Fruit fly (Drosophila melanogaster) whole organism, embryonic: ENCODE data around the gene CG6465.

Experiments
- BtbVII ChIP-seq: fragments of 200-800 bp; sonication (Bioruptor generic); optimal IDR thresholded peaks from 3 replicates; lab custom pipeline; 2017; ENCODE audit warnings: missing biosample characterization, mild to moderate bottlenecking, missing genetic modification characterization
- CG1024 ChIP-seq: fragments of 200-800 bp; sonication (Bioruptor generic); IDR thresholded peaks from 2 replicates; pipeline ENCODE4 v1.3.6; 2022; ENCODE audit warnings: missing biosample characterization, missing genetic modification characterization
- CG10462 ChIP-seq: fragments of 200-800 bp; sonication (Bioruptor generic); optimal IDR thresholded peaks from 2 replicates; lab custom pipeline; 2016; ENCODE audit warnings: missing biosample characterization, missing genetic modification characterization
- CG10979 ChIP-seq: fragments of 200-800 bp; sonication (Bioruptor generic); optimal IDR thresholded peaks from 2 replicates; lab custom pipeline; 2018; ENCODE audit warnings: missing biosample characterization, mild to moderate bottlenecking, missing genetic modification characterization, moderate library complexity
- CG11560 ChIP-seq: fragments of 200-800 bp; sonication (Bioruptor generic); IDR thresholded peaks from 3 replicates; pipeline ENCODE4 v1.3.6; 2022; ENCODE audit warnings: missing biosample characterization, missing genetic modification characterization
- CG12659 ChIP-seq: fragments of 200-800 bp; sonication (Bioruptor generic); optimal IDR thresholded peaks from 3 replicates; lab custom pipeline; 2017; ENCODE audit warnings: mild to moderate bottlenecking, missing biosample characterization, missing genetic modification reagents, missing genetic modification characterization
- CG15601 ChIP-seq: fragments of 200-800 bp; sonication (Bioruptor generic); optimal IDR thresholded peaks from 3 replicates; lab custom pipeline; 2019; ENCODE audit warnings: missing biosample characterization, mild to moderate bottlenecking, missing genetic modification characterization, moderate library complexity
- CG18476 ChIP-seq: fragments of 200-800 bp; sonication (Bioruptor generic); optimal IDR thresholded peaks from 2 replicates; lab custom pipeline; 2016; ENCODE audit warnings: missing biosample characterization, mild to moderate bottlenecking, missing genetic modification characterization
- CG2129 ChIP-seq: fragments of 200-800 bp; sonication (Bioruptor generic); IDR thresholded peaks from 2 replicates; pipeline ENCODE4 v1.3.6; 2022; ENCODE audit warnings: missing biosample characterization, missing genetic modification characterization; ENCODE audit not compliant: partially characterized antibody
- CG2202 ChIP-seq: fragments of 200-800 bp; sonication (Bioruptor generic); optimal IDR thresholded peaks from 2 replicates; lab custom pipeline; 2018; ENCODE audit warnings: missing biosample characterization, mild to moderate bottlenecking, missing genetic modification characterization
- CG2678 ChIP-seq: fragments of 200-800 bp; sonication (Bioruptor generic); optimal IDR thresholded peaks from 3 replicates; lab custom pipeline; 2019; ENCODE audit warnings: missing biosample characterization, mild to moderate bottlenecking, missing genetic modification characterization, moderate library complexity
- CG32532 ChIP-seq: fragments of 200-800 bp; sonication (Bioruptor generic); IDR thresholded peaks from 2 replicates; pipeline ENCODE4 v1.3.6; 2022; ENCODE audit warnings: missing biosample characterization, missing genetic modification characterization
- CG33213 ChIP-seq: fragments of 200-800 bp; sonication (Bioruptor generic); optimal IDR thresholded peaks from 3 replicates; lab custom pipeline; 2016; ENCODE audit warnings: missing biosample characterization, missing genetic modification characterization
- CG6272 ChIP-seq: fragments of 200-800 bp; sonication (Bioruptor generic); IDR thresholded peaks from 2 replicates; pipeline ENCODE4 v1.3.6; 2022; ENCODE audit warnings: missing biosample characterization, missing genetic modification characterization
- CG6683 ChIP-seq: fragments of 200-800 bp; sonication (Bioruptor generic); optimal IDR thresholded peaks from 2 replicates; lab custom pipeline; 2017; ENCODE audit warnings: missing biosample characterization, mild to moderate bottlenecking, missing genetic modification characterization, missing genetic modification reagents
- CG7357 ChIP-seq: fragments of 200-800 bp; sonication (Bioruptor generic); IDR thresholded peaks from 3 replicates; pipeline ENCODE4 v1.3.6; 2022; ENCODE audit warnings: missing biosample characterization, missing genetic modification characterization
- CG7556 ChIP-seq: fragments of 200-800 bp; sonication (Bioruptor generic); optimal IDR thresholded peaks from 2 replicates; lab custom pipeline; 2017; ENCODE audit warnings: missing biosample characterization, mild to moderate bottlenecking, missing genetic modification characterization
- CG9215 ChIP-seq: fragments of 200-800 bp; sonication (Bioruptor generic); IDR thresholded peaks from 2 replicates; pipeline ENCODE4 v1.3.6; 2022; ENCODE audit warnings: missing biosample characterization, missing genetic modification characterization
- CTCF ChIP-seq: fragments of 200-800 bp; sonication (Bioruptor generic); optimal IDR thresholded peaks from 2 replicates; lab custom pipeline; 2017; ENCODE audit warnings: missing biosample characterization, mild to moderate bottlenecking, missing genetic modification characterization, moderate library complexity
- Doc3 ChIP-seq: fragments of 200-800 bp; sonication (Bioruptor generic); IDR thresholded peaks from 3 replicates; pipeline ENCODE4 v1.3.6; 2022; ENCODE audit warnings: missing biosample characterization, missing genetic modification characterization; ENCODE audit not compliant: partially characterized antibody
- E2f2 ChIP-seq: fragments of 200-800 bp; sonication (Bioruptor generic); IDR thresholded peaks from 2 replicates; pipeline ENCODE4 v1.3.6; 2022; ENCODE audit warnings: missing biosample characterization, missing genetic modification characterization
- Elba2 ChIP-seq: fragments of 200-800 bp; sonication (Bioruptor generic); optimal IDR thresholded peaks from 3 replicates; lab custom pipeline; 2016; ENCODE audit warnings: missing biosample characterization, missing genetic modification characterization
- Ets65A ChIP-seq: fragments of 200-800 bp; sonication (Bioruptor generic); peaks from one replicate; lab custom pipeline; 2016; ENCODE audit warnings: missing biosample characterization, missing genetic modification characterization
- Ets97D ChIP-seq: fragments of 200-800 bp; sonication (Bioruptor generic); optimal IDR thresholded peaks from 3 replicates; lab custom pipeline; 2016; ENCODE audit warnings: missing biosample characterization, missing genetic modification characterization
- MBD-R2 ChIP-seq: fragments of 200-800 bp; sonication (Bioruptor generic); IDR thresholded peaks from 2 replicates; pipeline ENCODE4 v1.3.6; 2022; ENCODE audit warnings: missing biosample characterization, missing genetic modification characterization
- NFAT ChIP-seq: fragments of 200-800 bp; sonication (Bioruptor generic); IDR thresholded peaks from 2 replicates; pipeline ENCODE4 v1.3.6; 2022; ENCODE audit warnings: missing biosample characterization, missing genetic modification characterization
- PHDP ChIP-seq: fragments of 200-800 bp; sonication (Bioruptor generic); optimal IDR thresholded peaks from 3 replicates; lab custom pipeline; 2018; ENCODE audit warnings: missing biosample characterization, mild to moderate bottlenecking, missing genetic modification characterization, moderate library complexity
- Poxn ChIP-seq: fragments of 200-800 bp; sonication (Bioruptor generic); IDR thresholded peaks from 2 replicates; pipeline ENCODE4 v1.3.6; 2022; ENCODE audit warnings: missing biosample characterization, missing genetic modification characterization
- Rx ChIP-seq: fragments of 200-800 bp; sonication (Bioruptor generic); IDR thresholded peaks from 2 replicates; pipeline ENCODE4 v1.3.6; 2022; ENCODE audit warnings: missing biosample characterization, missing genetic modification characterization
- Sin3A ChIP-seq: fragments of >200 bp; optimal IDR thresholded peaks from 2 replicates; lab custom pipeline; 2018
- Spps ChIP-seq: fragments of 200-800 bp; sonication (Bioruptor generic); optimal IDR thresholded peaks from 2 replicates; lab custom pipeline; 2018; ENCODE audit warnings: missing biosample characterization, mild to moderate bottlenecking, missing genetic modification characterization
- Ssrp ChIP-seq: fragments of 200-800 bp; sonication (Bioruptor generic); optimal IDR thresholded peaks from 2 replicates; lab custom pipeline; 2018; ENCODE audit warnings: missing biosample characterization, mild to moderate bottlenecking, missing genetic modification characterization, moderate library complexity
- Tbp ChIP-seq: fragments of >200 bp; optimal IDR thresholded peaks from 2 replicates; lab custom pipeline; 2018; ENCODE audit warnings: missing biosample characterization, missing genetic modification characterization
- ara ChIP-seq: fragments of 200-800 bp; sonication (Bioruptor generic); IDR thresholded peaks from 2 replicates; pipeline ENCODE4 v1.3.6; 2022; ENCODE audit warnings: missing biosample characterization, missing genetic modification characterization
- br ChIP-seq: fragments of >200 bp; optimal IDR thresholded peaks from 2 replicates; lab custom pipeline; 2017
- btn ChIP-seq: fragments of 200-800 bp; sonication (Bioruptor generic); optimal IDR thresholded peaks from 2 replicates; lab custom pipeline; 2016; ENCODE audit warnings: missing biosample characterization, missing genetic modification characterization
- esg ChIP-seq: fragments of 200-800 bp; sonication (Bioruptor generic); conservative IDR thresholded peaks from 2 replicates; pipeline ENCODE4 v1.3.6; 2022; ENCODE audit warnings: missing biosample characterization, missing genetic modification characterization
- gcm ChIP-seq: fragments of 200-800 bp; sonication (Bioruptor generic); optimal IDR thresholded peaks from 2 replicates; lab custom pipeline; 2019; ENCODE audit warnings: missing biosample characterization, mild to moderate bottlenecking, missing genetic modification characterization, moderate library complexity
- gem ChIP-seq: fragments of 200-800 bp; sonication (Bioruptor generic); optimal IDR thresholded peaks from 2 replicates; lab custom pipeline; 2019; ENCODE audit warnings: missing biosample characterization, mild to moderate bottlenecking, missing genetic modification characterization, moderate library complexity
- gsb-n ChIP-seq: fragments of 200-800 bp; sonication (Bioruptor generic); optimal IDR thresholded peaks from 3 replicates; lab custom pipeline; 2018; ENCODE audit warnings: missing biosample characterization, mild to moderate bottlenecking, missing genetic modification characterization
- gt ChIP-seq: fragments of 200-800 bp; sonication (Bioruptor generic); IDR thresholded peaks from 2 replicates; pipeline ENCODE4 v1.3.6; 2022; ENCODE audit warnings: missing biosample characterization, missing genetic modification characterization
- ham ChIP-seq: fragments of 200-800 bp; sonication (Bioruptor generic); IDR thresholded peaks from 2 replicates; pipeline ENCODE4 v1.3.6; 2022; ENCODE audit warnings: missing biosample characterization, missing genetic modification characterization
- ken ChIP-seq: fragments of 200-800 bp; sonication (Bioruptor generic); IDR thresholded peaks from 3 replicates; pipeline ENCODE4 v1.3.6; 2022; ENCODE audit warnings: missing biosample characterization, missing genetic modification characterization
- lab ChIP-seq: fragments of 200-800 bp; sonication (Bioruptor generic); optimal IDR thresholded peaks from 3 replicates; lab custom pipeline; 2017; ENCODE audit warnings: missing biosample characterization, missing genetic modification characterization, mild to moderate bottlenecking, moderate library complexity, missing genetic modification reagents
- maf-S ChIP-seq: fragments of 200-800 bp; sonication (Bioruptor generic); optimal IDR thresholded peaks from 2 replicates; lab custom pipeline; 2016; ENCODE audit warnings: missing biosample characterization, missing genetic modification characterization
- repo ChIP-seq: fragments of 200-800 bp; sonication (Bioruptor generic); optimal IDR thresholded peaks from 2 replicates; lab custom pipeline; 2016; ENCODE audit warnings: missing biosample characterization, missing genetic modification characterization
- sqz ChIP-seq: fragments of 200-800 bp; sonication (Bioruptor generic); optimal IDR thresholded peaks from 3 replicates; lab custom pipeline; 2018; ENCODE audit warnings: missing biosample characterization, mild to moderate bottlenecking, missing genetic modification characterization
- sr ChIP-seq: fragments of 200-800 bp; sonication (Bioruptor generic); IDR thresholded peaks from 3 replicates; pipeline ENCODE4 v1.3.6; 2022; ENCODE audit warnings: missing biosample characterization, missing genetic modification characterization
- sug ChIP-seq: fragments of 200-800 bp; optimal IDR thresholded peaks from 2 replicates; lab custom pipeline; 2019; ENCODE audit warnings: missing biosample characterization, mild to moderate bottlenecking, missing genetic modification characterization, moderate library complexity
- tin ChIP-seq: fragments of 200-800 bp; sonication (Bioruptor generic); optimal IDR thresholded peaks from 3 replicates; lab custom pipeline; 2016; ENCODE audit warnings: missing biosample characterization, missing genetic modification characterization
- trh ChIP-seq: fragments of 200-800 bp; sonication (Bioruptor generic); optimal IDR thresholded peaks from 2 replicates; lab custom pipeline; 2016; ENCODE audit warnings: missing biosample characterization, missing genetic modification characterization
- ttk ChIP-seq: fragments of 200-800 bp; sonication (Bioruptor generic); IDR thresholded peaks from 2 replicates; pipeline ENCODE4 v2.1.2; 2022; ENCODE audit warnings: missing biosample characterization, missing genetic modification characterization
- unpg ChIP-seq: fragments of 200-800 bp; sonication (Bioruptor generic); optimal IDR thresholded peaks from 3 replicates; lab custom pipeline; 2018; ENCODE audit warnings: missing biosample characterization, mild to moderate bottlenecking, missing genetic modification characterization, moderate library complexity
- vnd ChIP-seq: fragments of 200-800 bp; sonication (Bioruptor generic); IDR thresholded peaks from 3 replicates; pipeline ENCODE4 v1.3.6; 2022; ENCODE audit warnings: missing biosample characterization, missing genetic modification characterization; ENCODE audit not compliant: partially characterized antibody

Gene CG6465

DNA sequence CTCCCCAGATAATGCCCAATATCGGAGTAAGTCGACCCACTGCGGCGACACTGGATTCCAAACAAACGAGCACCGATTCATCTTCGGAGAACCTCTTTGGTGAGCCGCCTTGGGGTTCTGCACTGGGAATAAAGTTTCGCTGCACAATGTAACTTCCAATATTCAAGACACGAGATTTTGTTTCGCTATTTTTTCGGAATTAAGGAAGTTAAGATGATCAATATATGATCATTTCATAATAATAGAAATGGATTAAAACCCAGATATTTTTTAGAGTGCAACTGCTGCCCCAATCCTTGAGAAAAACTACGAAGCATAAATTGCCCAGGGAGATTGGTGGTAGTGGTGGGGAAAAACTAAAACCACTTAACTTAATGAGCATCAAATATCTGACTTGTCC is 41.0 kb downstream of the CG6465 start (continued):
- TF ChIP-seq vnd (GFP tag; lab: Robert Waterston, UW): no peak
- TF ChIP-seq trh: no peak
- TF ChIP-seq CG2129 (GFP tag; lab: Robert Waterston, UW): no peak
- no peak for TF ChIP-seq gcm
- TF ChIP-seq Doc3: no peak
- TF ChIP-seq CG10462: no peak
- no peak for TF ChIP-seq CG15601
- TF ChIP-seq Spps (tag; lab: Kevin White, UChicago): peak; percentile 66
- TF ChIP-seq CG18476 (GFP tag; lab: Kevin White, UChicago): peak; percentile 9
- TF ChIP-seq repo: no peak
- no peak for TF ChIP-seq CG6683 (GFP tag; lab: Kevin White, UChicago)
- no peak for TF ChIP-seq Rx (GFP tag; lab: Robert Waterston, UW)
- no peak for TF ChIP-seq Sin3A (lab: Kevin White, UChicago)
- TF ChIP-seq CG32532 (GFP tag; lab: Robert Waterston, UW): no peak
- no peak for TF ChIP-seq maf-S (GFP tag; lab: Kevin White, UChicago)
- TF ChIP-seq tin: peak; percentile 57
- no peak for TF ChIP-seq br (lab: Kevin White, UChicago)
- no peak for TF ChIP-seq sr (GFP tag; lab: Robert Waterston, UW)
- no peak for TF ChIP-seq NFAT (GFP tag; lab: Robert Waterston, UW)
- peak; percentile 42; the same call in 1 of the 3 replicates for TF ChIP-seq CG7357 (GFP tag; lab: Robert Waterston, UW)
- TF ChIP-seq CG11560: no peak
- TF ChIP-seq esg (GFP tag; lab: Robert Waterston, UW): no peak
- peak; percentile 8 for TF ChIP-seq Ssrp
- TF ChIP-seq CG6272 (GFP tag; lab: Robert Waterston, UW): no peak
- TF ChIP-seq CG2202 (tag; lab: Kevin White, UChicago): peak; percentile 5
- TF ChIP-seq CG33213 (GFP tag; lab: Kevin White, UChicago): peak; percentile 11
- TF ChIP-seq ara: peak; percentile 83
- TF ChIP-seq CG7556 (GFP tag; lab: Kevin White, UChicago): peak; percentile 27
- TF ChIP-seq PHDP (tag; lab: Kevin White, UChicago): no peak
- no peak for TF ChIP-seq BtbVII (GFP tag; lab: Kevin White, UChicago)
- peak; percentile 81 for TF ChIP-seq CG10979 (tag; lab: Kevin White, UChicago)
- TF ChIP-seq gsb-n: peak; percentile 41
- TF ChIP-seq E2f2 (GFP tag; lab: Robert Waterston, UW): no peak
- peak; percentile 78 for TF ChIP-seq Ets65A (GFP tag; lab: Kevin White, UChicago)
- no peak for TF ChIP-seq Poxn
- TF ChIP-seq CG9215 (GFP tag; lab: Robert Waterston, UW): no peak
- no peak for TF ChIP-seq MBD-R2 (GFP tag; lab: Robert Waterston, UW)
- no peak for TF ChIP-seq Elba2 (GFP tag; lab: Kevin White, UChicago)
- TF ChIP-seq CG12659 (GFP tag; lab: Kevin White, UChicago): no peak
- no peak for TF ChIP-seq Tbp (GFP tag; lab: Kevin White, UChicago)
- peak; percentile 6 for TF ChIP-seq lab (GFP tag; lab: Kevin White, UChicago)
- peak; percentile 34; the same call in 1 of the 2 replicates for TF ChIP-seq ttk
- TF ChIP-seq Ets97D (GFP tag; lab: Kevin White, UChicago): peak; percentile 2
- peak; percentile 13 for TF ChIP-seq sqz (GFP tag; lab: Kevin White, UChicago)
- TF ChIP-seq gt: no peak
- peak; percentile 59 for TF ChIP-seq unpg (GFP tag; lab: Kevin White, UChicago)
- no peak for TF ChIP-seq ken (GFP tag; lab: Robert Waterston, UW)
- TF ChIP-seq gem (tag; lab: Kevin White, UChicago): peak; percentile 68
- TF ChIP-seq sug (tag; lab: Kevin White, UChicago): no peak
- TF ChIP-seq CTCF: no peak
- no peak for TF ChIP-seq btn (GFP tag; lab: Kevin White, UChicago)
- no peak for TF ChIP-seq ham (GFP tag; lab: Robert Waterston, UW)
- TF ChIP-seq CG1024: peak; percentile 25; the same call in 1 of the 2 replicates
- TF ChIP-seq CG2678: peak; percentile 66
